Worm (Caenorhabditis elegans) whole organism, late embryonic: ENCODE data around the gene bbs-4.

Experiments
- C38D4.7 ChIP-seq: fragments of 200-800 bp; sonication (Bioruptor generic); optimal IDR thresholded peaks from 2 replicates; lab custom pipeline; 2018; ENCODE audit warnings: mild to moderate bottlenecking, missing genetic modification characterization, moderate library complexity, missing compliant biosample characterization
- ahr-1 ChIP-seq: sonication (generic microtip); optimal IDR thresholded peaks from 2 replicates; lab custom pipeline; 2016; ENCODE audit warnings: missing genetic modification characterization, missing compliant biosample characterization
- ceh-45 ChIP-seq: fragments of 200-800 bp; sonication (Bioruptor generic); IDR thresholded peaks from 2 replicates; pipeline ENCODE4 v1.3.6; 2022; ENCODE audit warnings: missing genetic modification reagents, missing genetic modification characterization, missing compliant biosample characterization
- elt-2 ChIP-seq: sonication (generic microtip); optimal IDR thresholded peaks from 2 replicates; lab custom pipeline; 2016; ENCODE audit warnings: missing genetic modification reagents, missing genetic modification characterization, missing compliant biosample characterization
- fkh-6 ChIP-seq: sonication (generic microtip); optimal IDR thresholded peaks from 2 replicates; lab custom pipeline; 2016; ENCODE audit warnings: missing genetic modification characterization, missing compliant biosample characterization
- gmeb-2 ChIP-seq: sonication (generic microtip); optimal IDR thresholded peaks from 2 replicates; lab custom pipeline; 2016; ENCODE audit warnings: missing genetic modification characterization, inconsistent platforms, missing compliant biosample characterization
- pat-9 ChIP-seq: fragments of 200-800 bp; sonication (Bioruptor generic); optimal IDR thresholded peaks from 2 replicates; lab custom pipeline; 2018; ENCODE audit warnings: mild to moderate bottlenecking, missing genetic modification characterization, moderate library complexity, missing compliant biosample characterization
- ref-2 ChIP-seq: sonication (generic microtip); optimal IDR thresholded peaks from 2 replicates; lab custom pipeline; 2016; ENCODE audit warnings: missing genetic modification characterization, missing compliant biosample characterization
- unc-55 ChIP-seq: sonication (generic microtip); optimal IDR thresholded peaks from 2 replicates; lab custom pipeline; 2017; ENCODE audit warnings: missing biosample characterization, missing genetic modification reagents, missing genetic modification characterization
- unc-86 ChIP-seq: sonication (generic microtip); optimal IDR thresholded peaks from 2 replicates; lab custom pipeline; 2016; ENCODE audit warnings: missing genetic modification characterization, missing compliant biosample characterization

ce11 chrIII:9561158-9561557 is 50.8 kb downstream of the bbs-4 start, which contains the start of gene C48B4.8:
- TF ChIP-seq unc-86 (tag; lab: Kevin White, UChicago) = no peak
- no peak for TF ChIP-seq elt-2
- TF ChIP-seq gmeb-2 = no peak
- no peak for TF ChIP-seq unc-55 (GFP tag; lab: Kevin White, UChicago)
- no peak for TF ChIP-seq pat-9 (tag; lab: Kevin White, UChicago)
- TF ChIP-seq ref-2 = no peak
- TF ChIP-seq ahr-1 (tag; lab: Kevin White, UChicago) = no peak
- TF ChIP-seq C38D4.7 = no peak
- no peak for TF ChIP-seq ceh-45 (GFP tag; lab: Robert Waterston, UW)
- no peak for TF ChIP-seq fkh-6 (tag; lab: Kevin White, UChicago)
